Fruit fly (Drosophila melanogaster) whole organism, prepupa: ENCODE data around the gene bark.

Source experiments
- CG16779 ChIP-seq: fragments of 200-800 bp; sonication (Bioruptor generic); optimal IDR thresholded peaks from 3 replicates; lab custom pipeline; 2017; ENCODE audit warnings: missing biosample characterization, mild to moderate bottlenecking, missing genetic modification characterization
- CG6792 ChIP-seq: fragments of 200-800 bp; sonication (Bioruptor generic); optimal IDR thresholded peaks from 3 replicates; lab custom pipeline; 2016; ENCODE audit warnings: missing biosample characterization, missing genetic modification characterization
- CG6854 ChIP-seq: fragments of 200-800 bp; sonication (Bioruptor generic); optimal IDR thresholded peaks from 2 replicates; lab custom pipeline; 2017; ENCODE audit warnings: missing biosample characterization, mild to moderate bottlenecking, missing genetic modification characterization
- CG8119 ChIP-seq: fragments of 200-800 bp; sonication (Bioruptor generic); IDR thresholded peaks from 3 replicates; pipeline ENCODE4 v1.3.6; 2022; ENCODE audit warnings: missing biosample characterization, missing genetic modification characterization
- CG8319 ChIP-seq: fragments of 200-800 bp; sonication (Bioruptor generic); optimal IDR thresholded peaks from 3 replicates; lab custom pipeline; 2016; ENCODE audit warnings: missing biosample characterization, missing genetic modification characterization
- Gug ChIP-seq: fragments of 200-800 bp; sonication (Bioruptor generic); IDR thresholded peaks from 2 replicates; pipeline ENCODE4 v1.3.6; 2022; ENCODE audit warnings: missing biosample characterization, missing genetic modification characterization
- Lpt ChIP-seq: fragments of 200-800 bp; sonication (Bioruptor generic); optimal IDR thresholded peaks from 3 replicates; lab custom pipeline; 2016; ENCODE audit warnings: missing biosample characterization, missing genetic modification characterization
- OdsH ChIP-seq: fragments of 200-800 bp; sonication (Bioruptor generic); optimal IDR thresholded peaks from 3 replicates; lab custom pipeline; 2016; ENCODE audit warnings: missing biosample characterization, missing genetic modification characterization
- Smox ChIP-seq: fragments of 200-800 bp; sonication (Bioruptor generic); optimal IDR thresholded peaks from 3 replicates; lab custom pipeline; 2016; ENCODE audit warnings: missing biosample characterization, missing genetic modification characterization
- achi ChIP-seq: fragments of 200-800 bp; sonication (Bioruptor generic); optimal IDR thresholded peaks from 3 replicates; lab custom pipeline; 2016; ENCODE audit warnings: missing biosample characterization, missing genetic modification characterization

dm6 chr2L:3772599-3772936, 14.4 kb upstream of the bark start:
- TF ChIP-seq CG6792 (GFP tag; lab: Kevin White, UChicago) (no peak), CG16779 (tag; lab: Kevin White, UChicago) (no peak), CG6854 (GFP tag; lab: Kevin White, UChicago) (no peak), Lpt (GFP tag; lab: Kevin White, UChicago) (no peak), achi (GFP tag; lab: Kevin White, UChicago) (no peak), OdsH (no peak), CG8119 (GFP tag; lab: Robert Waterston, UW) (peak; percentile 24; the same call in 1 of the 3 replicates), CG8319 (no peak), Smox (no peak), Gug (GFP tag; lab: Robert Waterston, UW) (no peak)
